Fruit fly (Drosophila melanogaster): ENCODE measurements around the gene Iris.

DNA sequence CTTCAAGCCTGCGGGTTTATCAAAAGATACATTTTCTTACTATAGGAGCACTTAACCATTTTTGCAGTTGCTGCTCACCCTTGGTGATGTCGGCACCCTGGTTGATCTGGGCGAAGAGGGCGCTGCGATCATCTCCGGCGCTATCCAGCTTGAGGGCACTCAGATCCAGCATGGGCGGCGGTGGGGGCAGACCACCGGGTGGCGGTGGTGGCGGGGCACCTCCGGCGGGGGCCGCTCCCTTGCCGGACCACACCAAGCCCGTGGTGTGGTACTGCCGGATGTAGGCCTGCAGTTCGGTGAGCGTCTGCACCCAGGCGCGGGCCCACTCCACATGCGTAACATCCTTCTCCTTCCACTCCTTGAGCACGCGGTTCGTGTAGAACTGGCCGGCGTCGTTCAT, 18.8 kb upstream of the Iris start:
- no peak for TF ChIP-seq ttk (optimal IDR thresholded peaks at IDR 0.05)
- TF ChIP-seq h (optimal IDR thresholded peaks at IDR 0.05), result no peak
- no peak for TF ChIP-seq psq (optimal IDR thresholded peaks at IDR 0.05)
